Worm (Caenorhabditis elegans): ENCODE data around the gene srz-38.

DNA sequence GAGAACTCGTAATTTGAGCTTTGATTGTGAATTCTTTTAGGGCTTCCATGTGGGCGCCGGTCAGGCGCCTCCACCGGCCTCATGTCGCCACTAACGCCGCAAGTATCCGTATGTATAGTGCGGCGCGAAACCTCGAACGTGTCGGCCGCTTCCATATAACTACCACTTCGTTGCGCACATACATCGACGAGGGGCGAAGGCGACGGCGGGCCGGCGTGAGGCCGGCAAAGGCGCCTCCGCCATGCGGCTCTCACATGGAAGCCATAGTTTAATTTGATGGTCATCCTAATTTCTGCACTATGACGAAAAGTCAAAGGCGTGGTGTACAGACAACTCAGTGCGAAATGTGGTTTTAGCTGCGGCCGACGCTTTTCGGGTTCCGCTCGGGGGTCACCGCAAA lies 25.0 kb upstream of the srz-38 start:
- no peak for TF ChIP-seq tbx-7 (tag; optimal IDR thresholded peaks at IDR 0.05)
- TF ChIP-seq pha-4 (tag; optimal IDR thresholded peaks at IDR 0.05) = no peak
- TF ChIP-seq ref-2 (tag; optimal IDR thresholded peaks at IDR 0.05) = no peak
- TF ChIP-seq nfya-1 (tag; optimal IDR thresholded peaks at IDR 0.05) = no peak
- no peak for TF ChIP-seq nhr-11 (tag; optimal IDR thresholded peaks at IDR 0.05)
